Worm (Caenorhabditis elegans): ENCODE results near the gene dap-3.

The dap-3 gene

DNA sequence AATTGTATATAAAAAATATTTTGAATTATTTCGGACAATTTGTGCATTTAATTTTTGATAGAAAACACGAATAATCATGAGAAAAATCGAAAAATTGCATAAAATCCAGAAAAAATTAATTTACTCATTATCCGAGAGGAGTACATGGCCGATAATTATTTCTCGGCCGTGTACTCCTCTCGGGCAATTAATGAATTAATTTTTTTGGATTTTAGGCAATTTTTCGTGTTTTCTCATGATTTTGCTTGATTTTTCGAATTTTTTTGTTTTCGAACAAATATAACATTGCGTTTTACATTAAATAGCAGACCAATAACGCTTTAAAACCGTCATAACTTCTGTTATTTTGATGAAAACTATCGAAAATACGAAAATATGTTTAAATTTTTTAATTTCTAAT lies 42.9 kb upstream of the dap-3 start (continued):
- TF ChIP-seq ref-2 (tag; optimal IDR thresholded peaks at IDR 0.05) (peak; percentile 12), fkh-6 (tag; optimal IDR thresholded peaks at IDR 0.05) (no peak), pros-1 (tag; optimal IDR thresholded peaks at IDR 0.05) (no peak), ceh-2 (tag; optimal IDR thresholded peaks at IDR 0.05) (peak; percentile 85), ztf-16 (tag; optimal IDR thresholded peaks at IDR 0.05) (no peak), madf-2 (tag; optimal IDR thresholded peaks at IDR 0.05) (no peak), C08G9.2 (tag; optimal IDR thresholded peaks at IDR 0.05) (peak; percentile 81), sox-4 (tag; optimal IDR thresholded peaks at IDR 0.05) (no peak), che-1 (tag; optimal IDR thresholded peaks at IDR 0.05) (no peak), ceh-30 (tag; optimal IDR thresholded peaks at IDR 0.05) (no peak), unc-42 (tag; optimal IDR thresholded peaks at IDR 0.05) (peak; percentile 47), hlh-6 (tag; optimal IDR thresholded peaks at IDR 0.05) (no peak), K02D7.2 (tag; optimal IDR thresholded peaks at IDR 0.05) (no peak), ama-1 (optimal IDR thresholded peaks at IDR 0.05) (no peak), pax-1 (tag; optimal IDR thresholded peaks at IDR 0.05) (no peak), sdc-2 (tag; optimal IDR thresholded peaks at IDR 0.05) (no peak)

DNA sequence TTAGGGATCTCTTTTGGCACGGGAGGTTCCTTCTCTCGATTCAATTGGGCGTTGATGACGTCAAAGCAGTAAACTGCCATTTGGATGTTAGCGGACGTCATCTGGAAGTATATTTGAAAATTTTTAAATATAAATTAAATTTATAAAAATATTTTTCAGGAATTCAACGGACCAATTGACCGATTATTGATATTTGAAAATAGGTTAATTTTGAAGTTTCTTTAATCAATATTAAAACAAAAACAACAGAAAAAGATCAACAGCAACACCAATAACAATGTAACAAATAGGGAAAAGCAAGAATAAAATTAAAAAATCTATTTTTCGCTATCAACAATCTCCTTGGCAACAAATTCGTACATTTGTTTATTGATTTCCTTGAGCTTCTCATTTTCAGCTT lies 41.7 kb upstream of the dap-3 start, which contains the start of gene R166.3:
Gene R166.3 (minus strand): TSS at position 101 of the 400 bp plus-strand sequence.
- no peak for TF ChIP-seq unc-42 (tag; optimal IDR thresholded peaks at IDR 0.05)
- TF ChIP-seq pros-1 (tag; optimal IDR thresholded peaks at IDR 0.05), result no peak
- no peak for TF ChIP-seq ahr-1 (tag; optimal IDR thresholded peaks at IDR 0.05)
- no peak for TF ChIP-seq ceh-18 (tag; optimal IDR thresholded peaks at IDR 0.05)
- TF ChIP-seq sox-2 (GFP tag; IDR thresholded peaks at IDR 0.05), result no peak
- TF ChIP-seq hlh-13 (GFP tag; optimal IDR thresholded peaks at IDR 0.05), result no peak
- no peak for TF ChIP-seq lin-11 (tag; optimal IDR thresholded peaks at IDR 0.05)

DNA sequence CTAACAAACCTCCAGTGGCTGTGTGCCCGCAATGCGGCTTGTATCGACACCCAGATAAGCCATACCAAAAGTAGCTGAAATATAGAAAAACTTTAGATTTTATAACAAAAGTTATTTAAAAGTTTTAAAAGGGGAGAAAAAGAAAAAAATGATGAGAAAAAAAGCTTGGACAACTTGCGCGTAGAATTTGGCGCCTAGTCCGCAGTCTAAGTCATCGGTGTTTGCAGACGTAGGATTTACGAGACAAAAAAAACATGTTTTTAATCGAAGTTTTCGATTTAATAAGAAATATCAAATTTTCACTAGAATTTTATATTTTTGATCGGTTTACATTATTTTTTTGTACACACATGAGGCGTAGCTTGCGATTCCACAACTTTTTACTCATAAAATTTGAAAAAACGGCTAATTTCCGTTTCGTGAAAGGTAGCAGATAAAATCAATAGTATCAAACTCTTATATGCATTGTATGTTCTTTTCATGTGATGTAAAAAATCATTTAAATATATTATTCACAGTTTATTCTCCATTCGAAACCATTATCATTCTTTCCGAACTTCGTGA lies 38.9 kb upstream of the dap-3 start, which contains the start of gene pro-1:
Gene pro-1 (minus strand): TSS at position 74 of the 564 bp plus-strand sequence.
- peak; percentile 43 for TF ChIP-seq nfya-1 (tag; optimal IDR thresholded peaks at IDR 0.05)
- TF ChIP-seq tbx-2 (tag; optimal IDR thresholded peaks at IDR 0.05), result peak; percentile 17
- TF ChIP-seq che-1 (tag; optimal IDR thresholded peaks at IDR 0.05), result peak; percentile 10
- TF ChIP-seq lim-6 (tag; optimal IDR thresholded peaks at IDR 0.05), result no peak
- TF ChIP-seq ceh-45 (GFP tag; IDR thresholded peaks at IDR 0.05), result 0 out of 2 replicates have a peak, but pooled peaks have one; percentile 11
- no peak for TF ChIP-seq T23F11.4 (GFP tag; optimal IDR thresholded peaks at IDR 0.05)
- no peak for TF ChIP-seq rnt-1 (tag; optimal IDR thresholded peaks at IDR 0.05)
- TF ChIP-seq fkh-10 (GFP tag; optimal IDR thresholded peaks at IDR 0.05), result no peak
- peak; percentile 62 for TF ChIP-seq pax-1 (tag; optimal IDR thresholded peaks at IDR 0.05)
- TF ChIP-seq ama-1 (optimal IDR thresholded peaks at IDR 0.05), result peak; percentile 82
- TF ChIP-seq Y22D7AL.16 (tag; optimal IDR thresholded peaks at IDR 0.05), result peak; percentile 25
- TF ChIP-seq mec-3 (tag; optimal IDR thresholded peaks at IDR 0.05; ENCODE audit: borderline replicate concordance), result no peak
- peak; percentile 14 for TF ChIP-seq ceh-31 (tag; optimal IDR thresholded peaks at IDR 0.05)
- TF ChIP-seq gmeb-2 (tag; optimal IDR thresholded peaks at IDR 0.05), result peak; percentile 45
- peak; percentile 29 for TF ChIP-seq F13H6.1 (tag; optimal IDR thresholded peaks at IDR 0.05)
- peak; percentile 19 for TF ChIP-seq dve-1 (tag; optimal IDR thresholded peaks at IDR 0.05)
- TF ChIP-seq ahr-1 (tag; optimal IDR thresholded peaks at IDR 0.05), result no peak
- TF ChIP-seq elt-2 (tag; optimal IDR thresholded peaks at IDR 0.05), result peak; percentile 43

DNA sequence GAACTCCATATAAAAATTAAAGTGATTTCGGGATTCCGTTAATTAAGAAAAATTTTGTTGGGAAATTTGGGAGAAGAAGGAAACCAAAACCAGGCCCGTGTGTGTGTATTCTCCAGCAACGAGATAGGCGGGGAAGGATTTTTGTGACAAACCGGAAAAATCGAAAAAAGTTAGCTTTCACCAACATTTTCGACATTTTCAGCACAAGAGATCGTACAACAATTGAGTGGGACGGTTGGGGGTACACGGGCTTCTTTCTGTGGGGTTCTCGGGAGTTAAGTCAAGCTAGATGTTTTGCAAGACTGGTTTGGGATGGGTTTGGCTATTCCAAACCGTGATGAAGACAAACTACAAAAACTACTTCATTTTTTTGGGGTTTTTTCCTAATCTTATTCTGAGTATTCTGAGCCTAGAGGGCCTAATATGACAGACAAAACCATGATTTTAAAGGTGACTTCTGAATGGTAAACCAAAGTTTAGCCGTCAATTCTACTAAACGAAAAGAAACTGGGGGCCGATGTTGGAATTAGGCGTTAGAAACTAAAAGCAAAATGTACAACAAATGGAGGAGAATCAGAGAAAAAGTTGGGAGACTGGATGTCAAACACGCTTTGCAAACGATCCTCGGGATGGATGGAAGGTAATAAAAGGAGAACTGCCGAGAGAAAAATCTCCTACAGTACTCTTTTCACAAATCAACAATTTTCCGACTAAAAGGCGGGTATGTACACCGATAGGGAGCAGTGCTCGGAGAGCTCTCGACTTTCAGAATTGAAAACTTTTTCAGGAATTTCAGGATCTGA lies 38.1 kb upstream of the dap-3 start:
- TF ChIP-seq che-1 (tag; optimal IDR thresholded peaks at IDR 0.05) (no peak), fkh-6 (tag; optimal IDR thresholded peaks at IDR 0.05) (no peak), unc-3 (GFP tag; conservative IDR thresholded peaks at IDR 0.05) (no peak), unc-3 (tag; optimal IDR thresholded peaks at IDR 0.05) (no peak)
